Worm (Caenorhabditis elegans): Measurements from ENCODE around the gene C16D9.8.

DNA sequence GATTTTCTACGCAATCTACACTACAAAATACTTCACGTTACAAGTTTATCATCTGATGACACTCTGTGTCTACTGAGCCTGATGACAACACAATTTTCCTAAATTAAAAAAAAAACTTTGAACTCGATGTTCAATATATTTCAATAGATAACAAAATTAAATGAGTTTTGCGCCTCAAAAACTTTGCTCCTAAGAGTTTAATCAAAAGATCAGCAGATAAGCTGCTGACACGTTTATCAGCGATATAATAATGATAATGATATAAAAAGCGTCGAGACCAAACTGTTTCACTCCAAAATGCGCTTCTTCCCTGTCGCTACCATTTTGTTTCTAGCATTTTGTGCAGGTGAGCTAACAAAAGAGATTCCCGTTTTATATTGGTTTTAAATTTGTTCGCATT is 44.3 kb upstream of the C16D9.8 start, which contains the start of gene clec-218:
- TF ChIP-seq tbx-11 (GFP tag; IDR thresholded peaks at IDR 0.05) (no peak), pes-1 (GFP tag; IDR thresholded peaks at IDR 0.05) (no peak), hmbx-1 (tag; optimal IDR thresholded peaks at IDR 0.05) (no peak), tra-4 (tag; optimal IDR thresholded peaks at IDR 0.05) (no peak), ama-1 (optimal IDR thresholded peaks at IDR 0.05) (no peak), scrt-1 (GFP tag; IDR thresholded peaks at IDR 0.05) (no peak), tbx-37 (GFP tag; conservative IDR thresholded peaks at IDR 0.05) (no peak), sea-1 (GFP tag; conservative IDR thresholded peaks at IDR 0.05) (no peak), flt-1 (GFP tag; IDR thresholded peaks at IDR 0.05) (no peak), aly-1 (tag; optimal IDR thresholded peaks at IDR 0.05) (no peak), ceh-13 (GFP tag; optimal IDR thresholded peaks at IDR 0.05) (no peak), B0310.2 (tag; optimal IDR thresholded peaks at IDR 0.05) (no peak)
